Fruit fly (Drosophila melanogaster) whole organism, prepupa: ENCODE measurements around the gene Lcp65Ag2.

Experiments used
- CG8319 ChIP-seq: fragments of 200-800 bp; sonication (Bioruptor generic); optimal IDR thresholded peaks from 3 replicates; lab custom pipeline; 2016; ENCODE audit warnings: missing biosample characterization, missing genetic modification characterization
- svp ChIP-seq: fragments of 200-800 bp; sonication (Bioruptor generic); peaks from one replicate; lab custom pipeline; 2016; ENCODE audit warnings: missing biosample characterization, missing genetic modification characterization
- vri ChIP-seq: fragments of 200-800 bp; sonication (Bioruptor generic); optimal IDR thresholded peaks from 3 replicates; lab custom pipeline; 2016; ENCODE audit warnings: missing biosample characterization, mild to moderate bottlenecking, missing genetic modification characterization

DNA sequence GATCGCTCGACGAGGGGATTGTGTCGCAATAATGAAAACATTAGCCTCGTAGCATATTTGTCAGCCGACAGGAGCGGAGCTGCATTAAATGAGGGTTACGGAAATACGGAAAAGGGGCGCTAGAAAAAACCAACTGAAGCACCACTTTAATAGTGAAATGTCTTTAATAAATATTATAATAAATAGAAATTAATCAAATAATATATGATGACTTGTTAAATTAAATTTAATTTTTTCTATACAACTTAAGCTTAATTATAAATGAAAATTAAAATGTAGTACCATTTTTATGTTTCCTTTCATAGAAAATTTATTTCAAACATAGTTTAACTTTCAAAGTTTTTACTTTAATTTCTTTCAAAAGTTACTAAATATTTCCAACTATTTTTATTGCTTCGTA lies 28.6 kb upstream of the Lcp65Ag2 start:
- TF ChIP-seq vri (GFP tag; lab: Kevin White, UChicago) (no peak), svp (GFP tag; lab: Kevin White, UChicago) (no peak), CG8319 (GFP tag; lab: Kevin White, UChicago) (no peak)
